Worm (Caenorhabditis elegans): ENCODE data around the gene Y42A5A.1.

The Y42A5A.1 gene

DNA sequence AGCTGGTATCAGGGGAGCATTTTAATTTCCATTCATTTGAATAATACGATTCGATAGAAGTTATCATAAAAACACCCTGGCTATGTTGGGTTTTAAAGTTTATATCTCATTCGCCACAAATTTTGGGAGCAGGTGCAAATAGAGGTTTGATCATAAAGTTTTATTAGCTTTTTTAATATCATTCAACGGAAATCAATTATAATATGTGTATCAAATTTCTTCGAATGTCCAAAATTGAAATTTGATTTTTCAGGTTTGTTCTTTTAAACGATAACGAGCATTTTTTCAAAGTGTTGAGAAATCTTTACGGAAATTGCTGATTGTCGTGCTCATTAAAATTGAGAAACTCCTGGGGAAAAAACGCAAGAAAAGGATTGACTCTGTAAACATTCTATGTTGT, 39.1 kb upstream of the Y42A5A.1 start, which contains the start of gene srh-74:
Gene srh-74 (minus strand): TSS at position 101 of the 400 bp plus-strand sequence.
- TF ChIP-seq jun-1 (tag; optimal IDR thresholded peaks at IDR 0.05) = no peak
- TF ChIP-seq Y105C5A.15 (GFP tag; IDR thresholded peaks at IDR 0.05) = no peak
- TF ChIP-seq sdz-12 (GFP tag; optimal IDR thresholded peaks at IDR 0.05) = no peak
- no peak for TF ChIP-seq lim-7 (GFP tag; IDR thresholded peaks at IDR 0.05)
- TF ChIP-seq lin-29 (GFP tag; IDR thresholded peaks at IDR 0.05) = no peak
- no peak for TF ChIP-seq dpl-1 (GFP tag; optimal IDR thresholded peaks at IDR 0.05)
- no peak for TF ChIP-seq unc-130 (GFP tag; optimal IDR thresholded peaks at IDR 0.05)
- TF ChIP-seq F26F4.8 (GFP tag; conservative IDR thresholded peaks at IDR 0.05) = no peak
- no peak for TF ChIP-seq zag-1 (tag; optimal IDR thresholded peaks at IDR 0.05)
- no peak for TF ChIP-seq unc-39 (tag; optimal IDR thresholded peaks at IDR 0.05)
- no peak for TF ChIP-seq hif-1 (tag; optimal IDR thresholded peaks at IDR 0.05)
- no peak for TF ChIP-seq nhr-76 (tag; optimal IDR thresholded peaks at IDR 0.05)
- TF ChIP-seq ZK546.5 (tag; optimal IDR thresholded peaks at IDR 0.05) = no peak
- no peak for TF ChIP-seq nhr-42 (GFP tag; IDR thresholded peaks at IDR 0.05)
- no peak for TF ChIP-seq daf-12 (tag; optimal IDR thresholded peaks at IDR 0.05)

DNA sequence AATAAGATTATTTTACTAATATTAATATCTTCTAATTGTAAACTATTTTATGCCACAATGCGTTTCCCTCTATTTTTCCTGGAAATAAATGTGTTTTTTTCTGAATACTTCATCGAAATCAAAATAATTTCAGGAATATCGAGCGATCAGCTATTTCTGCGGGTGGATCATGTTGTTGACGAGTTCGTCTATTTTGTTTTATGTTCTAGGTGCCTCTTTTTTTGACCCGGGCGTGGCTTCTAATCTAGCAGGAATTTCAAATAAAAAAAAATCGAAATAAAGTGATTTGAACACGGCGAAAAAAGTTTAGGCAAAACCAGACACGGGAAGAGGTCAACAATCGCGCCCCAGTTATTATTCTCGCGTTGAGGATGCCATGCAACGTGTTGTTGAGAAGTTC, 35.8 kb upstream of the Y42A5A.1 start, which contains the start of gene T04C12.33:
Gene T04C12.33 (plus strand): TSS at position 301 of the 400 bp plus-strand sequence.
- TF ChIP-seq aha-1 (tag) (peak; percentile 88), D1046.2 (GFP tag; IDR thresholded peaks at IDR 0.05) (no peak), fkh-10 (GFP tag; optimal IDR thresholded peaks at IDR 0.05) (no peak), snpc-4 (tag; optimal IDR thresholded peaks at IDR 0.05) (no peak)

DNA sequence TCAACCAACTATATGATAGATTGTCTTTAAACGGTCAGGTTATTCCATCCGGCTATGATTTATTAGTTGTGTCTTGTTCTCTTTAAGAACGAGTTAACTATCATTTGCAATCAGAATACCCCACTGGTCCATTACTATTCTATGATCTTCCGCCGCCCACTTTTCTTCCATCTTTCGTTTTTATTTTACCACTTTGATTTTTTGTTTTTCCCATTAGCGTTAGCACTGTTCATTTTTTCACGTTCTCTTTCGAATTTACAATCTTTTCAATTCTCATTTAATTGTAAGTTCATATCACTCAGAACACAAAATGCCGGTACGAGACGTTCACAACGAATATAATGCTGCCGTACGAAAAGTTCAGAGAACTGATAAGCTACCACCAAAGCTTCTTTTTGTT, 33.9 kb upstream of the Y42A5A.1 start, which contains the start of gene T04C12.7:
Gene T04C12.7 (plus strand): TSS at position 301 of the 400 bp plus-strand sequence.
- no peak for TF ChIP-seq F44E2.7 (GFP tag; IDR thresholded peaks at IDR 0.05)
- TF ChIP-seq ZK337.2 (GFP tag; IDR thresholded peaks at IDR 0.05) = no peak
- TF ChIP-seq ama-1 (optimal IDR thresholded peaks at IDR 0.05) = no peak
- TF ChIP-seq unc-62 (GFP tag; optimal IDR thresholded peaks at IDR 0.05 in 1 of 2) = peak in 1 of 2 experiments; percentile 58
- no peak for TF ChIP-seq unc-62 (tag; optimal IDR thresholded peaks at IDR 0.05)

ce11 chrV:11056484-11056883, 31.3 kb upstream of the Y42A5A.1 start:
- peak; percentile 92 for TF ChIP-seq aha-1 (tag)
- TF ChIP-seq T20F7.1 (GFP tag; optimal IDR thresholded peaks at IDR 0.05) = no peak

- no peak for TF ChIP-seq ceh-82 (tag; optimal IDR thresholded peaks at IDR 0.05)
- peak in 1 of 2 experiments; percentile 78 for TF ChIP-seq unc-62 (GFP tag; optimal IDR thresholded peaks at IDR 0.05 in 1 of 2)
- TF ChIP-seq unc-62 (tag; optimal IDR thresholded peaks at IDR 0.05) = no peak
These were observed 30.7 kb upstream of the Y42A5A.1 start, which contains the start of gene srh-75 for ce11 chrV:11057043-11057442. srh-75 (minus strand) TSS chrV:11057143.

DNA sequence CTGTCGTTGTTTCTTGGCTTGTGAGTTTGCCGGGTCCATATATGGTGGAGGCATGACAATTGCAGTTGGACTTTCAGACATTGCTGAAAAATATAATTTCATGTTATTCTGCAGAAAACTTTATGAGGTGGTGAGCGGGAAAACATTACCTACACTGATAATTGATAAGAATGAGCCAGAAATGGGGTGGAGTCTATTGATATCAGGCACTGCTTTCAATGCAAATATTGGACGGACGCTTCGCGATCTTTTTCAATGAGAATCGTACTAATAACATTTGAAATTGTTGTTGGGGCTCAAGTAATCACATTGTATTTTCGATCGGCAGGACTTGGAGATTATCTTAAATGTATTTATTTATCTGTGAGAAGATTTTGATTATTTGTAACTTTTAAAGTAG, 28.6 kb upstream of the Y42A5A.1 start, which contains the start of gene T04C12.1:
Gene T04C12.1 (minus strand): TSS at position 90 of the 400 bp plus-strand sequence.
- no peak for TF ChIP-seq rbr-2 (tag; optimal IDR thresholded peaks at IDR 0.05)
- no peak for TF ChIP-seq fos-1 (tag; optimal IDR thresholded peaks at IDR 0.05)
- no peak for TF ChIP-seq cey-2 (tag; optimal IDR thresholded peaks at IDR 0.05; ENCODE audit: borderline replicate concordance, insufficient read depth)
- no peak for TF ChIP-seq Y105C5A.15 (GFP tag; IDR thresholded peaks at IDR 0.05)
- TF ChIP-seq unc-130 (GFP tag; optimal IDR thresholded peaks at IDR 0.05) = no peak
- TF ChIP-seq nhr-102 (tag; optimal IDR thresholded peaks at IDR 0.05) = no peak
- no peak for TF ChIP-seq lin-15B (tag; optimal IDR thresholded peaks at IDR 0.05)
- no peak for TF ChIP-seq duxl-1 (tag; optimal IDR thresholded peaks at IDR 0.05; ENCODE audit: poor library complexity)
- no peak for TF ChIP-seq T20F7.1 (GFP tag; optimal IDR thresholded peaks at IDR 0.05)
- TF ChIP-seq skn-1 (tag; optimal IDR thresholded peaks at IDR 0.05) = no peak
- no peak for TF ChIP-seq jun-1 (tag; optimal IDR thresholded peaks at IDR 0.05)
- TF ChIP-seq lin-29 (GFP tag; IDR thresholded peaks at IDR 0.05) = no peak
- no peak for TF ChIP-seq php-3 (GFP tag; IDR thresholded peaks at IDR 0.05)
- TF ChIP-seq arid-1 (GFP tag; conservative IDR thresholded peaks at IDR 0.05) = no peak
- TF ChIP-seq mdl-1 (tag; optimal IDR thresholded peaks at IDR 0.05) = no peak
- TF ChIP-seq zip-2 (tag; optimal IDR thresholded peaks at IDR 0.05) = no peak
- no peak for TF ChIP-seq F26F4.8 (GFP tag; conservative IDR thresholded peaks at IDR 0.05)
- TF ChIP-seq ceh-20 (GFP tag; IDR thresholded peaks at IDR 0.05) = no peak
- no peak for TF ChIP-seq zip-11 (GFP tag; IDR thresholded peaks at IDR 0.05)
